Worm (Caenorhabditis elegans): Measurements from ENCODE around the gene T20D4.19.

T20D4.19 gene

ce11 chrV:3454620-3455019, 23.2 kb upstream of the T20D4.19 start:
- TF ChIP-seq peb-1 (tag; optimal IDR thresholded peaks at IDR 0.05) (no peak), nhr-237 (tag; optimal IDR thresholded peaks at IDR 0.05) (no peak), gmeb-1 (tag; optimal IDR thresholded peaks at IDR 0.05) (no peak), ZK546.5 (tag; optimal IDR thresholded peaks at IDR 0.05) (no peak), nhr-129 (tag; optimal IDR thresholded peaks at IDR 0.05) (no peak), unc-55 (GFP tag; optimal IDR thresholded peaks at IDR 0.05) (no peak), lin-39 (tag; optimal IDR thresholded peaks at IDR 0.05) (no peak), mab-5 (tag; optimal IDR thresholded peaks at IDR 0.05) (no peak), lin-11 (tag; optimal IDR thresholded peaks at IDR 0.05) (no peak), sma-3 (GFP tag; optimal IDR thresholded peaks at IDR 0.05) (no peak), nhr-25 (tag; optimal IDR thresholded peaks at IDR 0.05) (no peak), snpc-4 (tag; optimal IDR thresholded peaks at IDR 0.05) (no peak), elt-3 (tag; optimal IDR thresholded peaks at IDR 0.05) (no peak), sem-4 (tag; optimal IDR thresholded peaks at IDR 0.05) (no peak), mbf-1 (tag; optimal IDR thresholded peaks at IDR 0.05) (no peak)

ce11 chrV:3452489-3452888, 21.1 kb upstream of the T20D4.19 start:
- TF ChIP-seq mdl-1 (tag; optimal IDR thresholded peaks at IDR 0.05) (no peak), lsy-2 (tag; optimal IDR thresholded peaks at IDR 0.05) (no peak), unc-55 (GFP tag; optimal IDR thresholded peaks at IDR 0.05) (no peak), skn-1 (tag; optimal IDR thresholded peaks at IDR 0.05) (no peak), nhr-23 (tag; optimal IDR thresholded peaks at IDR 0.05) (no peak), elt-3 (tag; optimal IDR thresholded peaks at IDR 0.05) (no peak), C34F6.9 (tag; optimal IDR thresholded peaks at IDR 0.05) (no peak), fos-1 (tag; optimal IDR thresholded peaks at IDR 0.05) (no peak), nhr-237 (tag; optimal IDR thresholded peaks at IDR 0.05) (no peak), ceh-82 (tag; optimal IDR thresholded peaks at IDR 0.05) (no peak), ama-1 (optimal IDR thresholded peaks at IDR 0.05) (no peak), gmeb-1 (tag; optimal IDR thresholded peaks at IDR 0.05) (no peak), nhr-10 (tag; optimal IDR thresholded peaks at IDR 0.05) (no peak), Y55F3AM.14 (GFP tag; optimal IDR thresholded peaks at IDR 0.05) (no peak), egl-27 (tag; optimal IDR thresholded peaks at IDR 0.05) (no peak), ceh-16 (tag; optimal IDR thresholded peaks at IDR 0.05) (no peak), blmp-1 (tag; optimal IDR thresholded peaks at IDR 0.05; ENCODE audit: insufficient read depth) (no peak), lin-39 (tag; optimal IDR thresholded peaks at IDR 0.05) (no peak), unc-39 (tag; optimal IDR thresholded peaks at IDR 0.05) (no peak), mbf-1 (tag; optimal IDR thresholded peaks at IDR 0.05) (no peak)

ce11 chrV:3451646-3452045, 20.2 kb upstream of the T20D4.19 start:
- TF ChIP-seq skn-1 (tag; optimal IDR thresholded peaks at IDR 0.05) (no peak), egl-27 (tag; optimal IDR thresholded peaks at IDR 0.05) (no peak), ztf-11 (tag; optimal IDR thresholded peaks at IDR 0.05) (no peak), lin-39 (tag; optimal IDR thresholded peaks at IDR 0.05) (no peak)

- no peak for TF ChIP-seq ztf-11 (tag; optimal IDR thresholded peaks at IDR 0.05)
- TF ChIP-seq elt-3 (tag; optimal IDR thresholded peaks at IDR 0.05), result no peak
- TF ChIP-seq lin-39 (tag; optimal IDR thresholded peaks at IDR 0.05), result no peak
- no peak for TF ChIP-seq lin-11 (tag; optimal IDR thresholded peaks at IDR 0.05)
- no peak for TF ChIP-seq sma-3 (GFP tag; optimal IDR thresholded peaks at IDR 0.05)
Measured at ce11 chrV:3450351-3450750, 18.9 kb upstream of the T20D4.19 start.

ce11 chrV:3449810-3450209, 18.4 kb upstream of the T20D4.19 start:
- TF ChIP-seq unc-55 (GFP tag; optimal IDR thresholded peaks at IDR 0.05) (no peak), mdl-1 (tag; optimal IDR thresholded peaks at IDR 0.05) (no peak), ceh-16 (tag; optimal IDR thresholded peaks at IDR 0.05) (no peak), skn-1 (tag; optimal IDR thresholded peaks at IDR 0.05) (no peak)

- TF ChIP-seq crh-2 (tag; optimal IDR thresholded peaks at IDR 0.05), result no peak
- TF ChIP-seq ztf-1 (GFP tag; conservative IDR thresholded peaks at IDR 0.05), result no peak
- TF ChIP-seq mab-5 (tag; optimal IDR thresholded peaks at IDR 0.05), result no peak
Measured at ce11 chrV:3445090-3445832, 13.8 kb upstream of the T20D4.19 start.
